Fruit fly (Drosophila melanogaster): ENCODE results near the gene Trs20.

Gene Trs20

DNA sequence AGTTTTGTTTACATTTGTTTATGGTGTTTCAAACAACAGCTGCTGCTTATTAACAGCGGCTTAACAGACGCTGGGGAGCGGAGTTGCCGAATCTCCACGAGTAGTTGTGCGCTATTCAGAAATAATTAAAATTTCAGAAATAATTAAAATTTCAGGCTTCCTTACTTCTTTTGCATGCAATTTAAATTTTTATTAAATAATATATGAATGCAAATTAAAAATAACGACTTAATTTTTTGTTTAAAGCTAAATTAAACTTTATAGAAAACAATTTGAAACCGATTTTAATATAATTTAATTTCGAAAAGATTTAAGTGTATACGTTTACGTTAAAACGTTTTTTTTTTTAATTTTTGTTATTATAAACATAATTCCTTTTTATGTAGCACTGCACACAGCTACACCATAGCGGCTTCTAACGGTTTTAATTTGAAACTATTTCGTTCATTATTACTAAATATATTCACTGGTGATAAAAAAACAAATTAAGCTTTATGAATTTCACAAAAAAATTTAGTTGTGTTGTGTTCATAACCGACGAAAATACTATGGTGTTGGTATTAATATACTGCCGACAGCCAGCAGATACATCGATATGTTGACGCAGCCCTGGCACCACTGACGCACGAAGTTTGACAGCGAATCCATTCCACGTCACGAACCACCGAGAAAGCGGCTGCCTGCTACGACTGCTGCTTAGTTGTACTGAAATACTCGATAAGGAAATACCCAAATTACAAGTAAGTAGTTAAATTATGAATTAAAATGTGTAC lies 2.3 kb downstream of the Trs20 start, which contains the start of gene SsRbeta (continued):
- TF ChIP-seq sv (GFP tag; optimal IDR thresholded peaks at IDR 0.05) (peak; percentile 60), Hr78 (GFP tag; optimal IDR thresholded peaks at IDR 0.05) (no peak), Abd-B (GFP tag; optimal IDR thresholded peaks at IDR 0.05) (no peak), foxo (GFP tag; optimal IDR thresholded peaks at IDR 0.05) (no peak), Dif (GFP tag; optimal IDR thresholded peaks at IDR 0.05; ENCODE audit: partially characterized antibody) (no peak)

DNA sequence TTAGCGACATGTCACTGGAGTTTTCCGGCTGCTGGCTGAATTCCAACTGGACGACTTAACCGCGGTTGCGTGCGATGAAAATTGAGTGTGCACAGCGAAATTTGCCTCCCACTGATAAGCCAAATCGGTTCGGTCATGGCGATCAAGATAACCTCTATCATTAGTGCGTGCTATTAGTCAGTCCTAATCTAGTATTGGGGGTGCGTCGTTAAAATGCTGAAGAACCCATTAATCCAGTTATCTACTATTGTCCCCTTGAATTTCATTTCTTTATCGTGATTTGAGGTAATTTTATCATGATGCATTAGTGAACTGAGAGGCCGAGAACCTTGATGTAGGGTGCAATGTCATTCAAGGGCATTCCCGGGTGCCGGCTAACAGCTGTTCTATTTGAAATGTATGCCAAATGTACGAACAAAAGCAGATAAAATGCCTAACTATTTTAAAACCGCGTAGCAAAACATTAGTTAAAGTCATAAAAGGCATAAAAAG lies 2.9 kb downstream of the Trs20 start, which contains the start of gene Pgm1:
Gene Pgm1 (minus strand): TSS at position 51 of the 492 bp plus-strand sequence.
- TF ChIP-seq N (GFP tag; optimal IDR thresholded peaks at IDR 0.05) (no peak), brk (GFP tag; optimal IDR thresholded peaks at IDR 0.05) (no peak), jim (GFP tag; optimal IDR thresholded peaks at IDR 0.05) (no peak), dl (GFP tag; optimal IDR thresholded peaks at IDR 0.05; ENCODE audit: insufficient read depth in 1 of 2, partially characterized antibody in 2 of 2) (no peak), Dif (GFP tag; optimal IDR thresholded peaks at IDR 0.05; ENCODE audit: partially characterized antibody) (no peak), fru (GFP tag; optimal IDR thresholded peaks at IDR 0.05) (peak; percentile 92), dsf (GFP tag; optimal IDR thresholded peaks at IDR 0.05; ENCODE audit: borderline replicate concordance) (no peak), Sp1 (GFP tag; optimal IDR thresholded peaks at IDR 0.05) (peak; percentile 90), Hr78 (GFP tag; optimal IDR thresholded peaks at IDR 0.05) (no peak), Rel (GFP tag; optimal IDR thresholded peaks at IDR 0.05) (peak; percentile 50), Rel (tag; optimal IDR thresholded peaks at IDR 0.05) (peak; percentile 77), dmrt93B (GFP tag; optimal IDR thresholded peaks at IDR 0.05) (no peak), Jra (GFP tag; optimal IDR thresholded peaks at IDR 0.05) (peak; percentile 82), CG9705 (GFP tag; optimal IDR thresholded peaks at IDR 0.05) (peak; percentile 76), HLH106 (tag; optimal IDR thresholded peaks at IDR 0.05) (peak; percentile 88), OdsH (GFP tag; optimal IDR thresholded peaks at IDR 0.05) (peak; percentile 93), rgr (GFP tag; optimal IDR thresholded peaks at IDR 0.05) (peak; percentile 94), Mio (GFP tag; optimal IDR thresholded peaks at IDR 0.05) (peak; percentile 43), sv (GFP tag; optimal IDR thresholded peaks at IDR 0.05) (peak; percentile 79), pan (optimal IDR thresholded peaks at IDR 0.05) (no peak), Dfd (GFP tag; optimal IDR thresholded peaks at IDR 0.05) (no peak), psq (GFP tag; optimal IDR thresholded peaks at IDR 0.05) (peak; percentile 79), foxo (GFP tag; optimal IDR thresholded peaks at IDR 0.05) (peak; percentile 55 to 94), sage (GFP tag; optimal IDR thresholded peaks at IDR 0.05) (no peak), Hr83 (GFP tag; optimal IDR thresholded peaks at IDR 0.05; ENCODE audit: poor library complexity, severe bottlenecking) (peak; percentile 38), usp (GFP tag; optimal IDR thresholded peaks at IDR 0.05) (no peak), lola (GFP tag; optimal IDR thresholded peaks at IDR 0.05) (no peak), woc (GFP tag; optimal IDR thresholded peaks at IDR 0.05) (peak; percentile 96), Abd-B (GFP tag; optimal IDR thresholded peaks at IDR 0.05) (no peak), h (GFP tag; optimal IDR thresholded peaks at IDR 0.05) (peak; percentile 94), ey (GFP tag; optimal IDR thresholded peaks at IDR 0.05) (peak; percentile 93), Hnf4 (GFP tag; optimal IDR thresholded peaks at IDR 0.05) (peak; percentile 84), CG32264 (GFP tag; optimal IDR thresholded peaks at IDR 0.05) (peak; percentile 84), GATAd (GFP tag; optimal IDR thresholded peaks at IDR 0.05) (no peak), CrebA (GFP tag; optimal IDR thresholded peaks at IDR 0.05; ENCODE audit: borderline replicate concordance) (no peak), br (GFP tag; optimal IDR thresholded peaks at IDR 0.05) (peak; percentile 94), Myc (optimal IDR thresholded peaks at IDR 0.05) (peak; percentile 85), Vsx2 (GFP tag; optimal IDR thresholded peaks at IDR 0.05; ENCODE audit: partially characterized antibody) (no peak), tai (GFP tag; optimal IDR thresholded peaks at IDR 0.05) (no peak)

Measured in whole organism, wandering third instar larva.